Worm (Caenorhabditis elegans): ENCODE data around the gene nhr-30.

ce11 chrV:9065915-9066314 lies 20.9 kb downstream of the nhr-30 start:
- TF ChIP-seq ama-1 (optimal IDR thresholded peaks at IDR 0.05), result no peak
- no peak for TF ChIP-seq flt-1 (GFP tag; IDR thresholded peaks at IDR 0.05)

Measured in whole organism, early embryonic.